Fruit fly (Drosophila melanogaster) whole organism, pupa: Measurements from ENCODE around the gene Mrgn1.

Source experiments
- CG10348 ChIP-seq: fragments of 200-800 bp; sonication (Bioruptor generic); IDR thresholded peaks from 2 replicates; pipeline ENCODE4 v1.3.6; 2022; ENCODE audit warnings: missing biosample characterization, missing genetic modification characterization
- CG13204 ChIP-seq: fragments of 200-800 bp; sonication (Bioruptor generic); optimal IDR thresholded peaks from 2 replicates; lab custom pipeline; 2018; ENCODE audit warnings: missing biosample characterization, mild to moderate bottlenecking, missing genetic modification characterization, moderate library complexity
- CG17806 ChIP-seq: fragments of 200-800 bp; sonication (Bioruptor generic); optimal IDR thresholded peaks from 2 replicates; lab custom pipeline; 2018; ENCODE audit warnings: missing biosample characterization, mild to moderate bottlenecking, missing genetic modification characterization, moderate library complexity
- EcR ChIP-seq: fragments of 200-800 bp; sonication (Bioruptor generic); optimal IDR thresholded peaks from 3 replicates; lab custom pipeline; 2019; ENCODE audit warnings: missing biosample characterization, missing genetic modification characterization, mild to moderate bottlenecking, moderate library complexity, missing genetic modification reagents
- Ets98B ChIP-seq: fragments of 200-800 bp; sonication (Bioruptor generic); IDR thresholded peaks from 2 replicates; pipeline ENCODE4 v1.3.6; 2022; ENCODE audit warnings: missing biosample characterization, missing genetic modification characterization
- fd96Ca ChIP-seq: fragments of 200-800 bp; sonication (Bioruptor generic); IDR thresholded peaks from 3 replicates; pipeline ENCODE4 v1.3.6; 2022; ENCODE audit warnings: missing biosample characterization, missing genetic modification characterization

DNA sequence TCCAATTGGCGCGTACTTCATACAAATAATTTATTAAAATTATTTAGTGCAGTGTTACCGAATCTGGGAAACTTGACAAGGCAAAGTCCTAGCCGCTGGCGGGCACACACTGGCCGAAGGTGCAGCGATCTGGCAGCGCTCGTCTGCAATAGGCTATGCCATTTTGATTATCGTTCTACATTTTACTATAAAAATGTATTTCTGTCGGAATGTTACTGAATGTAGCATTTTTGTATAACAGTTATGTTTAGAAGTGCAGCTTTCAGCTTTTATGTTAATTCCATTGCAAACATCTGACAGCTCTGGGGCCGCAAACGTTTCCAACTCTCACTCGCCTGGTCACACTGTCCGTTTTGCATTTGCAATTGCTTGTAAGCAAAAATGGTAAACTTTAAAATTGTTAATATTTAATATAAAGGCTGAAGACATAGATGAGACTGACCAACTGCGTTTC, 22.8 kb upstream of the Mrgn1 start, which contains the start of gene Grip91:
- TF ChIP-seq EcR, result no peak
- TF ChIP-seq CG13204 (GFP tag; lab: Kevin White, UChicago), result no peak
- TF ChIP-seq CG10348 (GFP tag; lab: Robert Waterston, UW), result no peak
- no peak for TF ChIP-seq CG17806 (tag; lab: Kevin White, UChicago)
- TF ChIP-seq fd96Ca (GFP tag; lab: Robert Waterston, UW), result no peak
- no peak for TF ChIP-seq Ets98B (GFP tag; lab: Robert Waterston, UW)
